Fruit fly (Drosophila melanogaster) whole organism, embryonic: ENCODE data around the gene msn.

Experiments
- Aef1 ChIP-seq: fragments of 200-800 bp; sonication (Bioruptor generic); IDR thresholded peaks from 3 replicates; pipeline ENCODE4 v1.3.6; 2022; ENCODE audit warnings: missing biosample characterization, missing genetic modification characterization
- Antp ChIP-seq: fragments of 200-800 bp; sonication (Bioruptor generic); optimal IDR thresholded peaks from 3 replicates; lab custom pipeline; 2016; ENCODE audit warnings: missing biosample characterization, missing genetic modification characterization
- CG1024 ChIP-seq: fragments of 200-800 bp; sonication (Bioruptor generic); IDR thresholded peaks from 2 replicates; pipeline ENCODE4 v1.3.6; 2022; ENCODE audit warnings: missing biosample characterization, missing genetic modification characterization
- CG10565 ChIP-seq: fragments of 200-800 bp; sonication (Bioruptor generic); optimal IDR thresholded peaks from 3 replicates; lab custom pipeline; 2016; ENCODE audit warnings: missing biosample characterization, mild to moderate bottlenecking, missing genetic modification characterization
- CG11723 ChIP-seq: fragments of 200-800 bp; sonication (Bioruptor generic); optimal IDR thresholded peaks from 2 replicates; lab custom pipeline; 2017; ENCODE audit warnings: missing biosample characterization, mild to moderate bottlenecking, missing genetic modification characterization
- CG12236 ChIP-seq: fragments of 200-800 bp; sonication (Bioruptor generic); optimal IDR thresholded peaks from 2 replicates; lab custom pipeline; 2016; ENCODE audit warnings: missing biosample characterization, missing genetic modification characterization
- CG12391 ChIP-seq: fragments of 200-800 bp; sonication (Bioruptor generic); optimal IDR thresholded peaks from 3 replicates; lab custom pipeline; 2018; ENCODE audit warnings: missing biosample characterization, mild to moderate bottlenecking, missing genetic modification characterization, moderate library complexity
- CG12942 ChIP-seq: fragments of 200-800 bp; sonication (Bioruptor generic); optimal IDR thresholded peaks from 3 replicates; lab custom pipeline; 2016; ENCODE audit warnings: missing biosample characterization, missing genetic modification characterization
- CG13123 ChIP-seq: fragments of 200-800 bp; sonication (Bioruptor generic); optimal IDR thresholded peaks from 2 replicates; lab custom pipeline; 2016; ENCODE audit warnings: missing biosample characterization, missing genetic modification characterization
- CG13624 ChIP-seq: fragments of 200-800 bp; sonication (Bioruptor generic); optimal IDR thresholded peaks from 2 replicates; lab custom pipeline; 2016; ENCODE audit warnings: missing biosample characterization, missing genetic modification characterization
- CG14965 ChIP-seq: fragments of 200-800 bp; sonication (Bioruptor generic); optimal IDR thresholded peaks from 2 replicates; lab custom pipeline; 2016; ENCODE audit warnings: missing biosample characterization, missing genetic modification characterization, borderline replicate concordance
- CG15514 ChIP-seq: fragments of 200-800 bp; sonication (Bioruptor generic); optimal IDR thresholded peaks from 3 replicates; lab custom pipeline; 2017; ENCODE audit warnings: missing biosample characterization, missing genetic modification characterization, mild to moderate bottlenecking, moderate library complexity, missing genetic modification reagents
- CG1602 ChIP-seq: fragments of 200-800 bp; sonication (Bioruptor generic); optimal IDR thresholded peaks from 3 replicates; lab custom pipeline; 2016; ENCODE audit warnings: missing biosample characterization, missing genetic modification characterization
- CG17385 ChIP-seq: fragments of 200-800 bp; sonication (Bioruptor generic); optimal IDR thresholded peaks from 3 replicates; lab custom pipeline; 2018; ENCODE audit warnings: missing biosample characterization, mild to moderate bottlenecking, missing genetic modification characterization
- CG18599 ChIP-seq: fragments of 200-800 bp; sonication (Bioruptor generic); optimal IDR thresholded peaks from 3 replicates; lab custom pipeline; 2017; ENCODE audit warnings: missing biosample characterization, missing genetic modification characterization, mild to moderate bottlenecking, moderate library complexity, missing genetic modification reagents
- CG2712 ChIP-seq: fragments of 200-800 bp; optimal IDR thresholded peaks from 3 replicates; lab custom pipeline; 2019; ENCODE audit warnings: missing biosample characterization, mild to moderate bottlenecking, missing genetic modification characterization, moderate library complexity
- CG31365 ChIP-seq: fragments of 200-800 bp; sonication (Bioruptor generic); optimal IDR thresholded peaks from 2 replicates; lab custom pipeline; 2018; ENCODE audit warnings: missing biosample characterization, mild to moderate bottlenecking, missing genetic modification characterization
- CG42726 ChIP-seq: fragments of 200-800 bp; sonication (Bioruptor generic); IDR thresholded peaks from 2 replicates; pipeline ENCODE4 v1.3.6; 2022; ENCODE audit warnings: missing biosample characterization, missing genetic modification characterization; ENCODE audit not compliant: partially characterized antibody
- CG9437 ChIP-seq: fragments of 200-800 bp; sonication (Bioruptor generic); optimal IDR thresholded peaks from 2 replicates; lab custom pipeline; 2018; ENCODE audit warnings: missing biosample characterization, mild to moderate bottlenecking, missing genetic modification characterization
- CHES-1-like ChIP-seq: fragments of 200-800 bp; sonication (Bioruptor generic); optimal IDR thresholded peaks from 2 replicates; lab custom pipeline; 2016; ENCODE audit warnings: missing biosample characterization, missing genetic modification characterization
- Chrac-16 ChIP-seq: fragments of 200-800 bp; sonication (Bioruptor generic); optimal IDR thresholded peaks from 3 replicates; lab custom pipeline; 2016; ENCODE audit warnings: missing biosample characterization, missing genetic modification characterization
- CkIIα-i1 ChIP-seq: fragments of 200-800 bp; sonication (Bioruptor generic); IDR thresholded peaks from 2 replicates; pipeline ENCODE4 v1.3.6; 2022; ENCODE audit warnings: missing biosample characterization, missing genetic modification characterization
- CoRest ChIP-seq: fragments of 200-800 bp; sonication (Bioruptor generic); optimal IDR thresholded peaks from 3 replicates; lab custom pipeline; 2018; ENCODE audit warnings: missing biosample characterization, mild to moderate bottlenecking, missing genetic modification characterization, moderate library complexity
- CrebB ChIP-seq: fragments of 200-800 bp; sonication (Bioruptor generic); optimal IDR thresholded peaks from 3 replicates; lab custom pipeline; 2018; ENCODE audit warnings: missing biosample characterization, mild to moderate bottlenecking, missing genetic modification characterization
- ERR ChIP-seq: fragments of 200-800 bp; sonication (Bioruptor generic); optimal IDR thresholded peaks from 2 replicates; lab custom pipeline; 2016; ENCODE audit warnings: missing biosample characterization, missing genetic modification characterization
- HLH4C ChIP-seq: fragments of 200-800 bp; sonication (Bioruptor generic); IDR thresholded peaks from 3 replicates; pipeline ENCODE4 v1.3.6; 2022; ENCODE audit warnings: missing biosample characterization, missing genetic modification characterization; ENCODE audit not compliant: partially characterized antibody
- Jarid2 ChIP-seq: fragments of 200-800 bp; sonication (Bioruptor generic); optimal IDR thresholded peaks from 3 replicates; lab custom pipeline; 2017; ENCODE audit warnings: mild to moderate bottlenecking, missing biosample characterization, missing genetic modification reagents, missing genetic modification characterization
- MTF-1 ChIP-seq: fragments of 200-800 bp; sonication (Bioruptor generic); optimal IDR thresholded peaks from 2 replicates; lab custom pipeline; 2018; ENCODE audit warnings: missing biosample characterization, mild to moderate bottlenecking, missing genetic modification characterization, borderline replicate concordance
- Mad ChIP-seq: fragments of 200-800 bp; sonication (Bioruptor generic); optimal IDR thresholded peaks from 2 replicates; lab custom pipeline; 2016; ENCODE audit warnings: missing biosample characterization, missing genetic modification characterization
- Meics ChIP-seq: fragments of 200-800 bp; sonication (Bioruptor generic); optimal IDR thresholded peaks from 2 replicates; lab custom pipeline; 2017; ENCODE audit warnings: missing biosample characterization, mild to moderate bottlenecking, missing genetic modification characterization
- Mrtf ChIP-seq: fragments of 200-800 bp; sonication (Bioruptor generic); IDR thresholded peaks from 3 replicates; pipeline ENCODE4 v1.3.6; 2022; ENCODE audit warnings: missing biosample characterization, missing genetic modification characterization
- Oaz ChIP-seq: fragments of 200-800 bp; sonication (Bioruptor generic); IDR thresholded peaks from 2 replicates; pipeline ENCODE4 v1.3.6; 2022; ENCODE audit warnings: missing biosample characterization, missing genetic modification characterization
- abd-A ChIP-seq: fragments of 200-800 bp; sonication (Bioruptor generic); optimal IDR thresholded peaks from 3 replicates; lab custom pipeline; 2019; ENCODE audit warnings: missing biosample characterization, mild to moderate bottlenecking, missing genetic modification characterization, moderate library complexity
- al ChIP-seq: fragments of 200-800 bp; sonication (Bioruptor generic); IDR thresholded peaks from 2 replicates; pipeline ENCODE4 v1.3.6; 2022; ENCODE audit warnings: missing biosample characterization, missing genetic modification characterization
- bowl ChIP-seq: fragments of 200-800 bp; sonication (Bioruptor generic); IDR thresholded peaks from 2 replicates; pipeline ENCODE4 v1.3.6; 2022; ENCODE audit warnings: missing biosample characterization, missing genetic modification characterization
- bsh ChIP-seq, 2 experiments: fragments of 200-800 bp; sonication (Bioruptor generic); optimal IDR thresholded peaks; 2 replicates each; lab custom pipeline; 2017 to 2018; ENCODE audit warnings: mild to moderate bottlenecking in 2 of 2, missing biosample characterization in 2 of 2, missing genetic modification characterization in 2 of 2, moderate library complexity in 1 of 2
- chm ChIP-seq: fragments of 200-800 bp; sonication (Bioruptor generic); IDR thresholded peaks from 2 replicates; pipeline ENCODE4 v1.3.6; 2022; ENCODE audit warnings: missing biosample characterization, missing genetic modification characterization
- ci ChIP-seq: fragments of 200-800 bp; sonication (Bioruptor generic); IDR thresholded peaks from 3 replicates; pipeline ENCODE4 v1.3.6; 2022; ENCODE audit warnings: missing biosample characterization, missing genetic modification characterization
- cwo ChIP-seq: fragments of 200-800 bp; sonication (Bioruptor generic); optimal IDR thresholded peaks from 3 replicates; lab custom pipeline; 2017; ENCODE audit warnings: missing biosample characterization, missing genetic modification characterization, mild to moderate bottlenecking, moderate library complexity, missing genetic modification reagents
- dan ChIP-seq: fragments of 200-800 bp; sonication (Bioruptor generic); IDR thresholded peaks from 2 replicates; pipeline ENCODE4 v1.3.6; 2022; ENCODE audit warnings: missing biosample characterization, missing genetic modification characterization
- dysf ChIP-seq: fragments of 200-800 bp; sonication (Bioruptor generic); IDR thresholded peaks from 3 replicates; pipeline ENCODE4 v1.3.6; 2022; ENCODE audit warnings: missing biosample characterization, missing genetic modification characterization
- esg ChIP-seq: fragments of 200-800 bp; sonication (Bioruptor generic); conservative IDR thresholded peaks from 2 replicates; pipeline ENCODE4 v1.3.6; 2022; ENCODE audit warnings: missing biosample characterization, missing genetic modification characterization
- fd64A ChIP-seq: fragments of 200-800 bp; sonication (Bioruptor generic); optimal IDR thresholded peaks from 3 replicates; lab custom pipeline; 2018; ENCODE audit warnings: missing biosample characterization, mild to moderate bottlenecking, missing genetic modification characterization
- ind ChIP-seq: fragments of 200-800 bp; sonication (Bioruptor generic); optimal IDR thresholded peaks from 3 replicates; lab custom pipeline; 2016; ENCODE audit warnings: missing biosample characterization, missing genetic modification characterization
- kni ChIP-seq: fragments of 200-800 bp; sonication (Bioruptor generic); optimal IDR thresholded peaks from 3 replicates; lab custom pipeline; 2017; ENCODE audit warnings: mild to moderate bottlenecking, missing biosample characterization, missing genetic modification reagents, missing genetic modification characterization
- luna ChIP-seq: fragments of 200-800 bp; sonication (Bioruptor generic); optimal IDR thresholded peaks from 2 replicates; lab custom pipeline; 2016; ENCODE audit warnings: missing biosample characterization, missing genetic modification characterization
- pan ChIP-seq, 4 experiments: fragments of >200 bp in 3 of 4; fragments of 200-800 bp in 1 of 4; sonication (Bioruptor generic) in 1 of 4; optimal IDR thresholded peaks in 3 of 4; IDR thresholded peaks in 1 of 4; 2 replicates each; pipeline versions ENCODE4 v1.3.6 to Lab custom; 2017 to 2022; ENCODE audit warnings: missing biosample characterization in 2 of 4, missing genetic modification characterization in 2 of 4, mixed read lengths in 1 of 4
- sens-2 ChIP-seq: fragments of 200-800 bp; sonication (Bioruptor generic); IDR thresholded peaks from 2 replicates; pipeline ENCODE4 v1.3.6; 2022; ENCODE audit warnings: missing biosample characterization, missing genetic modification characterization
- tio ChIP-seq: fragments of 200-800 bp; sonication (Bioruptor generic); optimal IDR thresholded peaks from 2 replicates; lab custom pipeline; 2017; ENCODE audit warnings: missing biosample characterization, missing genetic modification characterization, inconsistent platforms
- vnd ChIP-seq: fragments of 200-800 bp; sonication (Bioruptor generic); IDR thresholded peaks from 3 replicates; pipeline ENCODE4 v1.3.6; 2022; ENCODE audit warnings: missing biosample characterization, missing genetic modification characterization; ENCODE audit not compliant: partially characterized antibody

Gene msn

dm6 chr3L:2590764-2591309, 4.5 kb upstream of the msn start (continued):
- TF ChIP-seq fd64A (GFP tag; lab: Kevin White, UChicago) (peak; percentile 49), chm (GFP tag; lab: Robert Waterston, UW) (no peak; the same call in 1 of the 2 replicates), ci (peak; percentile 37; the same call in 2 of the 3 replicates), luna (GFP tag; lab: Kevin White, UChicago) (no peak), CG9437 (peak; percentile 24), kni (GFP tag; lab: Kevin White, UChicago) (no peak), CG1024 (no peak), CrebB (tag; lab: Kevin White, UChicago) (no peak), CoRest (tag; lab: Kevin White, UChicago) (no peak), pan (optimal IDR thresholded peaks at IDR 0.05; lab: Kevin White, UChicago) (no peak), pan (GFP tag; optimal IDR thresholded peaks at IDR 0.05 in 1 of 2, IDR thresholded peaks at IDR 0.05 in 1 of 2) (peak in 1 of 2 experiments; percentile 8), HLH4C (GFP tag; lab: Robert Waterston, UW) (no peak), CG2712 (tag; lab: Kevin White, UChicago) (peak; percentile 40), dysf (no peak), Mrtf (GFP tag; lab: Robert Waterston, UW) (no peak), cwo (GFP tag; lab: Kevin White, UChicago) (no peak), CG12391 (peak; percentile 2), Aef1 (GFP tag; lab: Robert Waterston, UW) (no peak), al (GFP tag; lab: Robert Waterston, UW) (no peak), ERR (no peak), CG15514 (GFP tag; lab: Kevin White, UChicago) (no peak), CHES-1-like (GFP tag; lab: Kevin White, UChicago) (peak; percentile 13), vnd (no peak), Jarid2 (GFP tag; lab: Kevin White, UChicago) (no peak), CG17385 (GFP tag; lab: Kevin White, UChicago) (no peak), CG31365 (tag; lab: Kevin White, UChicago) (no peak), esg (GFP tag; lab: Robert Waterston, UW) (no peak), CG13624 (GFP tag; lab: Kevin White, UChicago) (no peak), CG11723 (GFP tag; lab: Kevin White, UChicago) (no peak), abd-A (tag; lab: Kevin White, UChicago) (no peak), Oaz (GFP tag; lab: Robert Waterston, UW) (no peak), Chrac-16 (GFP tag; lab: Kevin White, UChicago) (no peak), CG10565 (GFP tag; lab: Kevin White, UChicago) (no peak), bsh (GFP tag; optimal IDR thresholded peaks at IDR 0.05; lab: Kevin White, UChicago) (no peak), CG18599 (GFP tag; lab: Kevin White, UChicago) (no peak), CkIIα-i1 (GFP tag; lab: Robert Waterston, UW) (no peak), CG42726 (no peak), CG13123 (GFP tag; lab: Kevin White, UChicago) (no peak), Meics (peak; percentile 23), CG12942 (no peak), ind (GFP tag; lab: Kevin White, UChicago) (no peak), CG14965 (GFP tag; lab: Kevin White, UChicago) (no peak), sens-2 (GFP tag; lab: Robert Waterston, UW) (no peak), tio (GFP tag; lab: Kevin White, UChicago) (no peak), Antp (GFP tag; lab: Kevin White, UChicago) (peak; percentile 5), CG1602 (GFP tag; lab: Kevin White, UChicago) (no peak), dan (GFP tag; lab: Robert Waterston, UW) (no peak), Mad (no peak), CG12236 (GFP tag; lab: Kevin White, UChicago) (no peak), bowl (GFP tag; lab: Robert Waterston, UW) (no peak), MTF-1 (GFP tag; lab: Kevin White, UChicago) (no peak)
